Worm (Caenorhabditis elegans): ENCODE data around the gene laat-1.

Gene laat-1

ce11 chrII:283594-283993 lies 46.0 kb upstream of the laat-1 start, which contains the start of gene B0432.9:
B0432.9 (minus strand) TSS chrII:283694.
- TF ChIP-seq ceh-24 (tag; optimal IDR thresholded peaks at IDR 0.05) (no peak), ceh-34 (tag; optimal IDR thresholded peaks at IDR 0.05) (no peak), fkh-10 (GFP tag; optimal IDR thresholded peaks at IDR 0.05) (no peak), C08G9.2 (tag; optimal IDR thresholded peaks at IDR 0.05) (no peak), zip-5 (tag; optimal IDR thresholded peaks at IDR 0.05) (no peak), unc-3 (GFP tag; conservative IDR thresholded peaks at IDR 0.05) (no peak), unc-3 (tag; optimal IDR thresholded peaks at IDR 0.05) (no peak), pat-9 (tag; optimal IDR thresholded peaks at IDR 0.05) (no peak), ahr-1 (tag; optimal IDR thresholded peaks at IDR 0.05) (no peak)

- no peak for TF ChIP-seq ztf-16 (tag; optimal IDR thresholded peaks at IDR 0.05)
- no peak for TF ChIP-seq ceh-34 (tag; optimal IDR thresholded peaks at IDR 0.05)
- no peak for TF ChIP-seq hlh-30 (tag; optimal IDR thresholded peaks at IDR 0.05; ENCODE audit: insufficient read depth)
- TF ChIP-seq odd-2 (tag; optimal IDR thresholded peaks at IDR 0.05): no peak
- no peak for TF ChIP-seq T23F11.4 (GFP tag; optimal IDR thresholded peaks at IDR 0.05)
- TF ChIP-seq C08G9.2 (tag; optimal IDR thresholded peaks at IDR 0.05): no peak
- TF ChIP-seq elt-2 (tag; optimal IDR thresholded peaks at IDR 0.05): no peak
- no peak for TF ChIP-seq ama-1 (optimal IDR thresholded peaks at IDR 0.05)
Measured at ce11 chrII:282483-282882, 44.9 kb upstream of the laat-1 start, which contains the start of gene trul-1. trul-1 (minus strand) TSS chrII:282583.

DNA sequence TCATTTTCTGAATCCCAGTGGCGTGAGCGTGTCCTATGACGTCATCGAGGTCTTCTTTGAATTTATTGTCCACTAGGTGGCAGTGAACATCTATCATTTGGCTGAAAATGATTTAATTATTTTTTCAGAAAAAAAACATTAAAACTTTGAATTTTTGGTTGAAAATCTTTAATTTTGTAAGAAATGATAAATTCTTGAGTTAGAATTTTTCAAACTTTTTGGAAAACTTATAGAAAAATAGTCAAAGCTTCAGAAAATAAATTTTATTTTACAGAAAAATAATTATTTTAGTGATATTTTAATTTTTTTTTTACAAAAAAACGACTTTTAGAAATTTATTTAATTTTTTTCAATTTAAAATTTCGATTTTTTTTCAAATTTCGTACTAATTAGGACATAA lies 41.0 kb upstream of the laat-1 start, which contains the start of gene B0432.8:
Gene B0432.8 (minus strand): TSS at position 101 of the 400 bp plus-strand sequence.
- no peak for TF ChIP-seq mec-3 (tag; optimal IDR thresholded peaks at IDR 0.05; ENCODE audit: borderline replicate concordance)
- no peak for TF ChIP-seq nhr-232 (tag; optimal IDR thresholded peaks at IDR 0.05)
- no peak for TF ChIP-seq hlh-6 (tag; optimal IDR thresholded peaks at IDR 0.05)
- TF ChIP-seq hlh-8 (tag; optimal IDR thresholded peaks at IDR 0.05): no peak
- TF ChIP-seq C08G9.2 (tag; optimal IDR thresholded peaks at IDR 0.05): no peak
- TF ChIP-seq ceh-24 (tag; optimal IDR thresholded peaks at IDR 0.05): no peak
- TF ChIP-seq tbx-2 (tag; optimal IDR thresholded peaks at IDR 0.05): no peak
- no peak for TF ChIP-seq ceh-22 (tag; optimal IDR thresholded peaks at IDR 0.05)
- no peak for TF ChIP-seq K02D7.2 (tag; optimal IDR thresholded peaks at IDR 0.05)
- TF ChIP-seq fax-1 (tag; optimal IDR thresholded peaks at IDR 0.05): no peak
- no peak for TF ChIP-seq ztf-16 (tag; optimal IDR thresholded peaks at IDR 0.05)
- TF ChIP-seq nhr-11 (tag; optimal IDR thresholded peaks at IDR 0.05): no peak
- no peak for TF ChIP-seq pax-1 (tag; optimal IDR thresholded peaks at IDR 0.05)
- TF ChIP-seq pqm-1 (tag; optimal IDR thresholded peaks at IDR 0.05): no peak
- no peak for TF ChIP-seq sdc-2 (tag; optimal IDR thresholded peaks at IDR 0.05)

DNA sequence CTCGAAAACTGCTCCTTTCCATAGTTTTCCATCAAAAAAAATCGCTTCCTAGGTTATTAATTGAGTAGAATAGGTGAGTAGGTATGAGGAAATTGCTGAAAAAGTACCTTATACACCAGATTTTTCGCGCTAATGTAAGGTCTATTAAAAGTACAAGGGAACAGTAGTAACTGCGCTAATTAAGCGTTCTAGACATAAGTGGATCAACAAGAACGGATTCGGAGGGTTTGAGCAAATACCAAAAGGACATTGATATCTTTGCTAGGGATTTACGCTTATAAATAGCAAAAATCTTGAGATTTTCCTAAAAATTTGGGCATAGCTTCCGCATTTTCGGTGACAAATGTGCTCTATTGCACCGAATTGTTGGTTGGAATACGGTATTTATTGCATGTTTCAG lies 36.3 kb upstream of the laat-1 start, which contains the start of gene B0432.7:
Gene B0432.7 (minus strand): TSS at position 101 of the 400 bp plus-strand sequence.
- TF ChIP-seq dve-1 (tag; optimal IDR thresholded peaks at IDR 0.05): no peak
- no peak for TF ChIP-seq pax-1 (tag; optimal IDR thresholded peaks at IDR 0.05)
- no peak for TF ChIP-seq ceh-18 (tag; optimal IDR thresholded peaks at IDR 0.05)
- TF ChIP-seq hlh-8 (tag; optimal IDR thresholded peaks at IDR 0.05): no peak

- TF ChIP-seq elt-2 (tag; optimal IDR thresholded peaks at IDR 0.05): no peak
- no peak for TF ChIP-seq sox-2 (GFP tag; IDR thresholded peaks at IDR 0.05)
- TF ChIP-seq F13H6.1 (tag; optimal IDR thresholded peaks at IDR 0.05): no peak
Measured at ce11 chrII:264053-264452, 26.4 kb upstream of the laat-1 start, which contains the start of gene B0432.14. B0432.14 (plus strand) TSS chrII:264353.

- no peak for TF ChIP-seq sox-2 (GFP tag; IDR thresholded peaks at IDR 0.05)
- TF ChIP-seq ceh-24 (tag; optimal IDR thresholded peaks at IDR 0.05): no peak
- no peak for TF ChIP-seq ceh-2 (tag; optimal IDR thresholded peaks at IDR 0.05)
- no peak for TF ChIP-seq pha-4 (tag; optimal IDR thresholded peaks at IDR 0.05)
- no peak for TF ChIP-seq pat-9 (tag; optimal IDR thresholded peaks at IDR 0.05)
- TF ChIP-seq hlh-6 (tag; optimal IDR thresholded peaks at IDR 0.05): no peak
- no peak for TF ChIP-seq ama-1 (optimal IDR thresholded peaks at IDR 0.05)
- TF ChIP-seq unc-42 (tag; optimal IDR thresholded peaks at IDR 0.05): no peak
- no peak for TF ChIP-seq fkh-6 (tag; optimal IDR thresholded peaks at IDR 0.05)
- no peak for TF ChIP-seq hlh-30 (tag; optimal IDR thresholded peaks at IDR 0.05; ENCODE audit: insufficient read depth)
- no peak for TF ChIP-seq unc-55 (GFP tag; optimal IDR thresholded peaks at IDR 0.05)
- TF ChIP-seq hlh-15 (tag; optimal IDR thresholded peaks at IDR 0.05): no peak
- TF ChIP-seq rnt-1 (tag; optimal IDR thresholded peaks at IDR 0.05): no peak
- no peak for TF ChIP-seq fkh-10 (GFP tag; optimal IDR thresholded peaks at IDR 0.05)
- TF ChIP-seq pag-3 (tag; optimal IDR thresholded peaks at IDR 0.05; ENCODE audit: borderline replicate concordance): no peak
- TF ChIP-seq unc-3 (GFP tag; conservative IDR thresholded peaks at IDR 0.05): no peak
- no peak for TF ChIP-seq unc-3 (tag; optimal IDR thresholded peaks at IDR 0.05)
- TF ChIP-seq C08G9.2 (tag; optimal IDR thresholded peaks at IDR 0.05): no peak
- no peak for TF ChIP-seq dmd-4 (tag; optimal IDR thresholded peaks at IDR 0.05; ENCODE audit: borderline replicate concordance)
- no peak for TF ChIP-seq gmeb-2 (tag; optimal IDR thresholded peaks at IDR 0.05)
Measured at ce11 chrII:263563-263962, 25.9 kb upstream of the laat-1 start, which contains the start of gene scc-2. scc-2 (minus strand) TSS chrII:263663.

Measured in whole organism, late embryonic.